Fruit fly (Drosophila melanogaster) whole organism, embryonic: ENCODE measurements around the gene CG11790.

Experiments
- ATbp ChIP-seq: fragments of 200-800 bp; sonication (Bioruptor generic); optimal IDR thresholded peaks from 2 replicates; lab custom pipeline; 2017; ENCODE audit warnings: missing biosample characterization, mild to moderate bottlenecking, missing genetic modification characterization, missing genetic modification reagents
- CG1024 ChIP-seq: fragments of 200-800 bp; sonication (Bioruptor generic); IDR thresholded peaks from 2 replicates; pipeline ENCODE4 v1.3.6; 2022; ENCODE audit warnings: missing biosample characterization, missing genetic modification characterization
- CG12155 ChIP-seq: fragments of 200-800 bp; sonication (Bioruptor generic); optimal IDR thresholded peaks from 3 replicates; lab custom pipeline; 2016; ENCODE audit warnings: missing biosample characterization, missing genetic modification characterization
- CG12299 ChIP-seq: fragments of 200-800 bp; sonication (Bioruptor generic); optimal IDR thresholded peaks from 2 replicates; lab custom pipeline; 2018; ENCODE audit warnings: missing biosample characterization, mild to moderate bottlenecking, missing genetic modification characterization
- CG12659 ChIP-seq: fragments of 200-800 bp; sonication (Bioruptor generic); optimal IDR thresholded peaks from 3 replicates; lab custom pipeline; 2017; ENCODE audit warnings: mild to moderate bottlenecking, missing biosample characterization, missing genetic modification reagents, missing genetic modification characterization
- CG14710 ChIP-seq: fragments of 200-800 bp; sonication (Bioruptor generic); optimal IDR thresholded peaks from 3 replicates; lab custom pipeline; 2019; ENCODE audit warnings: missing biosample characterization, mild to moderate bottlenecking, missing genetic modification characterization, moderate library complexity
- CG15696 ChIP-seq: fragments of 200-800 bp; sonication (Bioruptor generic); optimal IDR thresholded peaks from 2 replicates; lab custom pipeline; 2019; ENCODE audit warnings: missing biosample characterization, mild to moderate bottlenecking, missing genetic modification characterization, moderate library complexity
- CG17361 ChIP-seq: fragments of 200-800 bp; sonication (Bioruptor generic); IDR thresholded peaks from 3 replicates; pipeline ENCODE4 v1.3.6; 2022; ENCODE audit warnings: missing biosample characterization, missing genetic modification characterization
- CG18599 ChIP-seq: fragments of 200-800 bp; sonication (Bioruptor generic); optimal IDR thresholded peaks from 3 replicates; lab custom pipeline; 2017; ENCODE audit warnings: missing biosample characterization, missing genetic modification characterization, mild to moderate bottlenecking, moderate library complexity, missing genetic modification reagents
- CG31365 ChIP-seq: fragments of 200-800 bp; sonication (Bioruptor generic); optimal IDR thresholded peaks from 2 replicates; lab custom pipeline; 2018; ENCODE audit warnings: missing biosample characterization, mild to moderate bottlenecking, missing genetic modification characterization
- CG31388 ChIP-seq: fragments of 200-800 bp; sonication (Bioruptor generic); optimal IDR thresholded peaks from 2 replicates; lab custom pipeline; 2016; ENCODE audit warnings: missing biosample characterization, missing genetic modification characterization
- CG3847 ChIP-seq: fragments of 200-800 bp; sonication (Bioruptor generic); IDR thresholded peaks from 2 replicates; pipeline ENCODE4 v1.3.6; 2022; ENCODE audit warnings: missing biosample characterization, missing genetic modification characterization
- CG42726 ChIP-seq: fragments of 200-800 bp; sonication (Bioruptor generic); IDR thresholded peaks from 2 replicates; pipeline ENCODE4 v1.3.6; 2022; ENCODE audit warnings: missing biosample characterization, missing genetic modification characterization; ENCODE audit not compliant: partially characterized antibody
- CG4730 ChIP-seq: fragments of 200-800 bp; sonication (Bioruptor generic); IDR thresholded peaks from 2 replicates; pipeline ENCODE4 v1.3.6; 2022; ENCODE audit warnings: missing biosample characterization, missing genetic modification characterization
- CG5953 ChIP-seq: fragments of 200-800 bp; sonication (Bioruptor generic); IDR thresholded peaks from 2 replicates; pipeline ENCODE4 v1.3.6; 2022; ENCODE audit warnings: missing biosample characterization, missing genetic modification characterization
- CG6791 ChIP-seq: fragments of 200-800 bp; sonication (Bioruptor generic); IDR thresholded peaks from 3 replicates; pipeline ENCODE4 v1.3.6; 2022; ENCODE audit warnings: missing biosample characterization, missing genetic modification characterization; ENCODE audit not compliant: partially characterized antibody
- CG8478 ChIP-seq: fragments of >200 bp; optimal IDR thresholded peaks from 2 replicates; lab custom pipeline; 2018
- CG9215 ChIP-seq: fragments of 200-800 bp; sonication (Bioruptor generic); IDR thresholded peaks from 2 replicates; pipeline ENCODE4 v1.3.6; 2022; ENCODE audit warnings: missing biosample characterization, missing genetic modification characterization
- Chrac-16 ChIP-seq: fragments of 200-800 bp; sonication (Bioruptor generic); optimal IDR thresholded peaks from 3 replicates; lab custom pipeline; 2016; ENCODE audit warnings: missing biosample characterization, missing genetic modification characterization
- Dbx ChIP-seq: fragments of 200-800 bp; sonication (Bioruptor generic); IDR thresholded peaks from 3 replicates; pipeline ENCODE4 v1.3.6; 2022; ENCODE audit warnings: missing biosample characterization, missing genetic modification characterization
- Fer1 ChIP-seq: fragments of 200-800 bp; sonication (Bioruptor generic); optimal IDR thresholded peaks from 2 replicates; lab custom pipeline; 2017; ENCODE audit warnings: missing biosample characterization, mild to moderate bottlenecking, missing genetic modification characterization
- H2.0 ChIP-seq: fragments of 200-800 bp; sonication (Bioruptor generic); IDR thresholded peaks from 2 replicates; pipeline ENCODE4 v1.3.6; 2022; ENCODE audit warnings: missing biosample characterization, missing genetic modification characterization
- Hand ChIP-seq: fragments of 200-800 bp; sonication (Bioruptor generic); optimal IDR thresholded peaks from 2 replicates; lab custom pipeline; 2017; ENCODE audit warnings: mild to moderate bottlenecking, missing biosample characterization, missing genetic modification reagents, missing genetic modification characterization
- Meics ChIP-seq: fragments of 200-800 bp; sonication (Bioruptor generic); optimal IDR thresholded peaks from 2 replicates; lab custom pipeline; 2017; ENCODE audit warnings: missing biosample characterization, mild to moderate bottlenecking, missing genetic modification characterization
- Ptx1 ChIP-seq: fragments of 200-800 bp; sonication (Bioruptor generic); IDR thresholded peaks from 2 replicates; pipeline ENCODE4 v1.3.6; 2022; ENCODE audit warnings: missing biosample characterization, missing genetic modification characterization
- Side ChIP-seq: fragments of 200-800 bp; sonication (Bioruptor generic); optimal IDR thresholded peaks from 2 replicates; lab custom pipeline; 2016; ENCODE audit warnings: missing biosample characterization, missing genetic modification characterization
- Spps ChIP-seq: fragments of 200-800 bp; sonication (Bioruptor generic); optimal IDR thresholded peaks from 2 replicates; lab custom pipeline; 2018; ENCODE audit warnings: missing biosample characterization, mild to moderate bottlenecking, missing genetic modification characterization
- Sry-β ChIP-seq: fragments of 200-800 bp; sonication (Bioruptor generic); optimal IDR thresholded peaks from 2 replicates; lab custom pipeline; 2018; ENCODE audit warnings: missing biosample characterization, mild to moderate bottlenecking, missing genetic modification characterization, moderate library complexity
- Stat92E ChIP-seq, 3 experiments: fragments of >200 bp in 2 of 3; fragments of 200-800 bp in 1 of 3; sonication (Bioruptor generic) in 1 of 3; optimal IDR thresholded peaks; 2 replicates each; lab custom pipeline; 2017 to 2019; ENCODE audit warnings: missing biosample characterization in 3 of 3, missing genetic modification characterization in 3 of 3, mild to moderate bottlenecking in 1 of 3, moderate library complexity in 1 of 3
- Taf1 ChIP-seq: fragments of 200-800 bp; sonication (Bioruptor generic); IDR thresholded peaks from 2 replicates; pipeline ENCODE4 v1.3.6; 2022; ENCODE audit warnings: missing biosample characterization, missing genetic modification characterization
- Trl ChIP-seq, 3 experiments: fragments of >200 bp in 2 of 3; fragments of 200-800 bp in 1 of 3; sonication (Bioruptor generic) in 1 of 3; optimal IDR thresholded peaks; 2 replicates in 1 of 3; 3 replicates in 2 of 3; lab custom pipeline; 2016 to 2017; ENCODE audit warnings: missing biosample characterization in 1 of 3, missing genetic modification characterization in 1 of 3
- Xbp1 ChIP-seq: fragments of 200-800 bp; sonication (Bioruptor generic); optimal IDR thresholded peaks from 3 replicates; lab custom pipeline; 2016; ENCODE audit warnings: missing biosample characterization, mild to moderate bottlenecking, missing genetic modification characterization
- ash1 ChIP-seq: fragments of 200-800 bp; sonication (Bioruptor generic); optimal IDR thresholded peaks from 2 replicates; lab custom pipeline; 2018; ENCODE audit warnings: missing biosample characterization, mild to moderate bottlenecking, missing genetic modification characterization
- az2 ChIP-seq: fragments of 200-800 bp; sonication (Bioruptor generic); optimal IDR thresholded peaks from 3 replicates; lab custom pipeline; 2016; ENCODE audit warnings: missing biosample characterization, missing genetic modification characterization
- bowl ChIP-seq: fragments of 200-800 bp; sonication (Bioruptor generic); IDR thresholded peaks from 2 replicates; pipeline ENCODE4 v1.3.6; 2022; ENCODE audit warnings: missing biosample characterization, missing genetic modification characterization
- chinmo ChIP-seq: fragments of 200-800 bp; sonication (Bioruptor generic); IDR thresholded peaks from 4 replicates; pipeline ENCODE4 v1.3.6; 2022; ENCODE audit warnings: missing biosample characterization, missing genetic modification characterization; ENCODE audit not compliant: partially characterized antibody
- crol ChIP-seq: fragments of 200-800 bp; sonication (Bioruptor generic); IDR thresholded peaks from 2 replicates; pipeline ENCODE4 v1.3.6; 2022; ENCODE audit warnings: missing biosample characterization, missing genetic modification characterization
- dan ChIP-seq: fragments of 200-800 bp; sonication (Bioruptor generic); IDR thresholded peaks from 2 replicates; pipeline ENCODE4 v1.3.6; 2022; ENCODE audit warnings: missing biosample characterization, missing genetic modification characterization
- gsb ChIP-seq: fragments of 200-800 bp; sonication (Bioruptor generic); IDR thresholded peaks from 2 replicates; pipeline ENCODE4 v1.3.6; 2022; ENCODE audit warnings: missing biosample characterization, missing genetic modification characterization
- gsb-n ChIP-seq: fragments of 200-800 bp; sonication (Bioruptor generic); optimal IDR thresholded peaks from 3 replicates; lab custom pipeline; 2018; ENCODE audit warnings: missing biosample characterization, mild to moderate bottlenecking, missing genetic modification characterization
- lilli ChIP-seq: fragments of 200-800 bp; sonication (Bioruptor generic); optimal IDR thresholded peaks from 3 replicates; lab custom pipeline; 2016; ENCODE audit warnings: missing biosample characterization, missing genetic modification characterization
- mam ChIP-seq: fragments of 200-800 bp; sonication (Bioruptor generic); optimal IDR thresholded peaks from 3 replicates; lab custom pipeline; 2016; ENCODE audit warnings: missing biosample characterization, missing genetic modification characterization
- nau ChIP-seq: fragments of 200-800 bp; sonication (Bioruptor generic); optimal IDR thresholded peaks from 3 replicates; lab custom pipeline; 2017; ENCODE audit warnings: missing biosample characterization, mild to moderate bottlenecking, missing genetic modification characterization, missing genetic modification reagents
- nom ChIP-seq: fragments of 200-800 bp; sonication (Bioruptor generic); optimal IDR thresholded peaks from 2 replicates; lab custom pipeline; 2017; ENCODE audit warnings: missing biosample characterization, missing genetic modification characterization, mild to moderate bottlenecking, moderate library complexity, missing genetic modification reagents
- phol ChIP-seq: fragments of 200-800 bp; sonication (Bioruptor generic); optimal IDR thresholded peaks from 3 replicates; lab custom pipeline; 2018; ENCODE audit warnings: missing biosample characterization, mild to moderate bottlenecking, missing genetic modification characterization, moderate library complexity
- seq ChIP-seq: fragments of 200-800 bp; sonication (Bioruptor generic); IDR thresholded peaks from 2 replicates; pipeline ENCODE4 v1.3.6; 2022; ENCODE audit warnings: missing biosample characterization, missing genetic modification characterization
- tin ChIP-seq: fragments of 200-800 bp; sonication (Bioruptor generic); optimal IDR thresholded peaks from 3 replicates; lab custom pipeline; 2016; ENCODE audit warnings: missing biosample characterization, missing genetic modification characterization
- wor ChIP-seq: fragments of 200-800 bp; sonication (Bioruptor generic); IDR thresholded peaks from 2 replicates; pipeline ENCODE4 v1.3.6; 2022; ENCODE audit warnings: missing biosample characterization, missing genetic modification characterization
- zen ChIP-seq: fragments of 200-800 bp; sonication (Bioruptor generic); optimal IDR thresholded peaks from 3 replicates; lab custom pipeline; 2018; ENCODE audit warnings: missing biosample characterization, mild to moderate bottlenecking, missing genetic modification characterization, moderate library complexity

The CG11790 gene

DNA sequence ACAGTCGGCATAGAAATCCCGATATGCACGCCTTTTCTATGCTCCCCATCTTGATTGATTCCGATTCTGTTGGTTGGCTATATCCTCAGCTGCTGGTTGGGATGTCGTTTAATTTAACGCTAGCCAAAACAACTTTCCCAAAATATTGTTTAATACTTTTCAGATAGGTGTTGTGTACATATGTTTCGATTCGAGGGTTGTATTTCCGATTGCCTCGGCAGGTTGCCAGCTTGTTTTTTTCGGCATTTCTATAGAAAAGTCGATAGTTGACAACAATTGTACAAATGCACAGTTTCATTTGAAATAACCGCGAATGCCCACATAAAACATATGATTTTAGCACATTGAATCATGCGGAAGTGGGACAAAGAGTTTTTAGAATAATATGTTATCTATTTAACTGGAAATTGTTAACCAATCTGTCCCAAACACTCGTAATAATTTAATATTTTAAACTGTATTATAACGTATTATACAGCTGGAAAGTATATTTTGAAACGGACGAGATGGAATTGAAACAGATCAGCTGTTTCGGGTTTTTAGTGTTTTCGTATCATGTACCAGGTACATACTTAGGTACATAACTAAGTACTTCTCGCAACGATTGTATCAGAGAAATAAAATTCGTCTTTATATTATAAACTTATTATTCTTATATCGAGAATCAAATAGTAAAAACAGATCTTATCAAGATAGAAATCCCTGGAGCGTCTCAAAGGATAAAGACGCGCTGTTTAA, 7.1 kb downstream of the CG11790 start, which contains the start of gene CG31109 (continued):
- TF ChIP-seq H2.0 (peak; percentile 35; the same call in 1 of the 2 replicates), Fer1 (GFP tag; lab: Kevin White, UChicago) (peak; percentile 7), CG8478 (lab: Kevin White, UChicago) (no peak), chinmo (GFP tag; lab: Robert Waterston, UW) (no peak), CG12155 (GFP tag; lab: Kevin White, UChicago) (no peak), zen (tag; lab: Kevin White, UChicago) (no peak), wor (GFP tag; lab: Robert Waterston, UW) (no peak), CG5953 (no peak), seq (GFP tag; lab: Robert Waterston, UW) (no peak), CG12299 (tag; lab: Kevin White, UChicago) (no peak), crol (GFP tag; lab: Robert Waterston, UW) (no peak), Trl (optimal IDR thresholded peaks at IDR 0.05; lab: Kevin White, UChicago) (no peak), Trl (GFP tag; optimal IDR thresholded peaks at IDR 0.05; lab: Kevin White, UChicago) (peak; percentile 33), CG31388 (GFP tag; lab: Kevin White, UChicago) (no peak), CG12659 (peak; percentile 48), CG4730 (GFP tag; lab: Robert Waterston, UW) (no peak), Xbp1 (GFP tag; lab: Kevin White, UChicago) (peak; percentile 20), CG17361 (GFP tag; lab: Robert Waterston, UW) (peak; percentile 40; the same call in 1 of the 3 replicates), CG15696 (peak; percentile 46), nau (no peak), CG31365 (tag; lab: Kevin White, UChicago) (no peak), Hand (GFP tag; lab: Kevin White, UChicago) (no peak), CG42726 (GFP tag; lab: Robert Waterston, UW) (no peak), tin (GFP tag; lab: Kevin White, UChicago) (peak; percentile 35), az2 (GFP tag; lab: Kevin White, UChicago) (no peak), Dbx (GFP tag; lab: Robert Waterston, UW) (0 out of 3 replicates have a peak, but pooled peaks have one; percentile 42), CG14710 (tag; lab: Kevin White, UChicago) (peak; percentile 70), CG1024 (GFP tag; lab: Robert Waterston, UW) (no peak), Spps (tag; lab: Kevin White, UChicago) (no peak), gsb-n (tag; lab: Kevin White, UChicago) (no peak), Ptx1 (GFP tag; lab: Robert Waterston, UW) (no peak), dan (GFP tag; lab: Robert Waterston, UW) (no peak), CG3847 (GFP tag; lab: Robert Waterston, UW) (peak; percentile 37; the same call in 1 of the 2 replicates), ATbp (GFP tag; lab: Kevin White, UChicago) (no peak), gsb (no peak), Taf1 (GFP tag; lab: Robert Waterston, UW) (no peak), phol (peak; percentile 40), ash1 (no peak), Stat92E (GFP tag; optimal IDR thresholded peaks at IDR 0.05; lab: Kevin White, UChicago) (no peak), Side (GFP tag; lab: Kevin White, UChicago) (no peak), Chrac-16 (GFP tag; lab: Kevin White, UChicago) (no peak), CG6791 (GFP tag; lab: Robert Waterston, UW) (peak; percentile 37; the same call in 1 of the 3 replicates), Meics (peak; percentile 20), mam (peak; percentile 43), bowl (GFP tag; lab: Robert Waterston, UW) (no peak), Sry-β (GFP tag; lab: Kevin White, UChicago) (peak; percentile 12), nom (GFP tag; lab: Kevin White, UChicago) (peak; percentile 3), CG9215 (GFP tag; lab: Robert Waterston, UW) (no peak), CG18599 (GFP tag; lab: Kevin White, UChicago) (peak; percentile 19), lilli (peak; percentile 60)
